Worm (Caenorhabditis elegans) whole organism, late embryonic: ENCODE data around the gene sti-1.

Experiments used
- Y22D7AL.16 ChIP-seq: sonication (generic microtip); optimal IDR thresholded peaks from 2 replicates; lab custom pipeline; 2016; ENCODE audit warnings: missing genetic modification characterization, missing compliant biosample characterization
- hlh-15 ChIP-seq: sonication (generic microtip); optimal IDR thresholded peaks from 2 replicates; lab custom pipeline; 2016; ENCODE audit warnings: missing genetic modification characterization, missing compliant biosample characterization
- lim-6 ChIP-seq: sonication (generic microtip); optimal IDR thresholded peaks from 2 replicates; lab custom pipeline; 2016; ENCODE audit warnings: missing genetic modification characterization, missing compliant biosample characterization
- sox-4 ChIP-seq: sonication (generic microtip); optimal IDR thresholded peaks from 2 replicates; lab custom pipeline; 2017; ENCODE audit warnings: mild to moderate bottlenecking, missing genetic modification characterization, inconsistent platforms, missing compliant biosample characterization

DNA sequence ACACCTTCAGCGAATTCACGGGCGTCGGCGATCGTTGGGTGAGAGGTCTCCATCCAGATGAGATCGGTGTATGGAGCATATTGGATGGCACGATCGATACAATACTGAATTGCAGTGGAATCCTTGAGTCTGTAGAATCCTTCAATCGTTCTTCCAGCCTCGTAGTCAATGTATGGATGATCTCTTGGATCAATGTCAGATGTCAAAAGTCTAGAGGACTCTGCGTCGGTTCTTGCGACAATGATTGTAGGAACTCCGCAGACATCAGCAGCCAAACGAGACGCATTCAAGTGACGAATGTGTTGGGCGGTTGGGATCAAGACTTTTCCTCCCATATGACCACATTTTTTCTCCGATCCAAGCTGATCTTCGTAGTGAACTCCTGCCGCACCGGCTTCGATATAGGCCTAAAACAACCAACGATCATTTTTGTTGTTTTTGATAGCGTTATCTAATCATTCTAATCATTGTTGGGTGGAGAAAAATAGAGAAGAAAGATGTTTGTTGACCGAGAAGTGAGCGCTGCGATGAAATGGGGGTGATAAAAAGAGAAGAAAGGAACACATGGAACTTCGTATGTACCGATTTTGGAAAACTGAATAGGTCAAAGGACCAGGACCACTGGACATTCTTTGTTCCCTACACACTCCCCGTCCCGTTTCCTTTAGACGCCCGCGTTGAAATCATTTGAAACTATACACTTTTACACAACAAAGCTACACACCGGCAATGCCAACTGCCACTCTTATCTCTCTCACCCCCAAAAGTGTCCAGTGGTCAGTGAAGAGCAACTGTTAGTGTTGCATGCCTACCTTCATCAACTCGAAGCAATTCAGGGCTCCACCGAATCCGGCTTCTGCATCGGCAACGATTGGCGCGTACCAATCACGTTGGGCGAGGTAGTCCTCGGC is 46.5 kb upstream of the sti-1 start:
- TF ChIP-seq Y22D7AL.16 (tag; lab: Kevin White, UChicago) (no peak), lim-6 (no peak), hlh-15 (no peak), sox-4 (tag; lab: Kevin White, UChicago) (no peak)
